Worm (Caenorhabditis elegans) whole organism, L3 larva: ENCODE measurements around the gene lgmn-1.

Experiments used
- aly-2 ChIP-seq: fragments of 150-350 bp; optimal IDR thresholded peaks from 2 replicates; lab custom pipeline; 2014; ENCODE audit warnings: missing biosample characterization, missing genetic modification characterization
- ama-1 ChIP-seq: fragments of 150-350 bp; optimal IDR thresholded peaks from 2 replicates; lab custom pipeline; 2018
- ceh-16 ChIP-seq: sonication (generic microtip); optimal IDR thresholded peaks from 2 replicates; lab custom pipeline; 2017; ENCODE audit warnings: missing biosample characterization, missing genetic modification characterization
- ceh-28 ChIP-seq: fragments of 150-350 bp; optimal IDR thresholded peaks from 2 replicates; lab custom pipeline; 2014; ENCODE audit warnings: missing biosample characterization, missing genetic modification reagents, missing genetic modification characterization
- ceh-82 ChIP-seq: fragments of 150-350 bp; optimal IDR thresholded peaks from 2 replicates; lab custom pipeline; 2014; ENCODE audit warnings: missing biosample characterization, missing genetic modification characterization
- daf-12 ChIP-seq: fragments of 150-350 bp; optimal IDR thresholded peaks from 2 replicates; lab custom pipeline; 2014; ENCODE audit warnings: missing biosample characterization, missing genetic modification reagents, missing genetic modification characterization
- elt-1 ChIP-seq: fragments of 150-350 bp; optimal IDR thresholded peaks from 2 replicates; lab custom pipeline; 2014; ENCODE audit warnings: missing biosample characterization, missing genetic modification characterization
- elt-2 ChIP-seq: sonication (generic microtip); optimal IDR thresholded peaks from 2 replicates; lab custom pipeline; 2016; ENCODE audit warnings: missing genetic modification reagents, mild to moderate bottlenecking, missing genetic modification characterization, missing compliant biosample characterization
- elt-3 ChIP-seq, 3 experiments: fragments of 150-350 bp in 1 of 3; sonication (generic microtip) in 2 of 3; optimal IDR thresholded peaks; 2 replicates in 2 of 3; 4 replicates in 1 of 3; lab custom pipeline; 2014 to 2017; ENCODE audit warnings: missing biosample characterization in 3 of 3, missing genetic modification characterization in 3 of 3
- fkh-2 ChIP-seq: fragments of 150-350 bp; optimal IDR thresholded peaks from 2 replicates; lab custom pipeline; 2014; ENCODE audit warnings: missing biosample characterization, missing genetic modification reagents, missing genetic modification characterization
- jun-1 ChIP-seq: fragments of 150-350 bp; optimal IDR thresholded peaks from 2 replicates; lab custom pipeline; 2014; ENCODE audit warnings: missing biosample characterization, missing genetic modification reagents, missing genetic modification characterization
- lin-15B ChIP-seq: fragments of 150-350 bp; optimal IDR thresholded peaks from 2 replicates; lab custom pipeline; 2014; ENCODE audit warnings: missing biosample characterization, missing genetic modification characterization
- lin-39 ChIP-seq: fragments of 150-350 bp; optimal IDR thresholded peaks from 2 replicates; lab custom pipeline; 2018; ENCODE audit warnings: missing biosample characterization, missing genetic modification reagents, missing genetic modification characterization
- mdl-1 ChIP-seq: fragments of 150-350 bp; optimal IDR thresholded peaks from 2 replicates; lab custom pipeline; 2014; ENCODE audit warnings: missing biosample characterization, missing genetic modification characterization
- mml-1 ChIP-seq: fragments of 150-350 bp; sonication (generic microtip); optimal IDR thresholded peaks from 3 replicates; lab custom pipeline; 2014; ENCODE audit warnings: missing biosample characterization, missing genetic modification characterization
- nfya-1 ChIP-seq: sonication (generic microtip); optimal IDR thresholded peaks from 2 replicates; lab custom pipeline; 2017; ENCODE audit warnings: missing genetic modification characterization, mild to moderate bottlenecking, missing compliant biosample characterization, antibody characterized with exemption, moderate library complexity; ENCODE audit not compliant: insufficient read depth
- nhr-12 ChIP-seq: fragments of 150-350 bp; optimal IDR thresholded peaks from 2 replicates; lab custom pipeline; 2014; ENCODE audit warnings: missing biosample characterization, missing genetic modification characterization
- nhr-23 ChIP-seq: fragments of 150-350 bp; optimal IDR thresholded peaks from 2 replicates; lab custom pipeline; 2014; ENCODE audit warnings: missing biosample characterization, missing genetic modification reagents, missing genetic modification characterization
- nhr-237 ChIP-seq: fragments of 150-350 bp; optimal IDR thresholded peaks from 2 replicates; lab custom pipeline; 2014; ENCODE audit warnings: missing biosample characterization, missing genetic modification characterization
- nhr-25 ChIP-seq: sonication (generic microtip); optimal IDR thresholded peaks from 2 replicates; lab custom pipeline; 2017; ENCODE audit warnings: missing biosample characterization, missing genetic modification characterization
- nhr-43 ChIP-seq: sonication (generic microtip); optimal IDR thresholded peaks from 2 replicates; lab custom pipeline; 2016; ENCODE audit warnings: mild to moderate bottlenecking, missing genetic modification characterization, missing compliant biosample characterization; ENCODE audit not compliant: poor library complexity, severe bottlenecking
- nhr-77 ChIP-seq: fragments of 150-350 bp; optimal IDR thresholded peaks from 2 replicates; lab custom pipeline; 2014; ENCODE audit warnings: missing biosample characterization, missing genetic modification characterization
- pha-4 ChIP-seq: fragments of 150-350 bp; optimal IDR thresholded peaks from 2 replicates; lab custom pipeline; 2014; ENCODE audit warnings: missing biosample characterization, missing genetic modification reagents, missing genetic modification characterization
- pqm-1 ChIP-seq: fragments of 150-350 bp; optimal IDR thresholded peaks from 2 replicates; lab custom pipeline; 2017; ENCODE audit warnings: missing biosample characterization, missing genetic modification characterization, inconsistent platforms
- sea-2 ChIP-seq: fragments of 150-350 bp; sonication (generic microtip); optimal IDR thresholded peaks from 4 replicates; lab custom pipeline; 2014; ENCODE audit warnings: missing biosample characterization, missing genetic modification reagents, missing genetic modification characterization
- snpc-4 ChIP-seq: fragments of 150-350 bp; optimal IDR thresholded peaks from 2 replicates; lab custom pipeline; 2014; ENCODE audit warnings: missing biosample characterization, missing genetic modification characterization
- tbx-2 ChIP-seq: sonication (generic microtip); optimal IDR thresholded peaks from 2 replicates; lab custom pipeline; 2016; ENCODE audit warnings: mild to moderate bottlenecking, missing genetic modification characterization, missing compliant biosample characterization
- unc-39 ChIP-seq: sonication (generic microtip); optimal IDR thresholded peaks from 4 replicates; lab custom pipeline; 2017; ENCODE audit warnings: missing biosample characterization, missing genetic modification characterization
- unc-62 ChIP-seq: fragments of 150-350 bp; sonication (generic microtip); optimal IDR thresholded peaks from 4 replicates; lab custom pipeline; 2014; ENCODE audit warnings: missing biosample characterization, missing genetic modification reagents, missing genetic modification characterization
- zag-1 ChIP-seq: fragments of 150-350 bp; optimal IDR thresholded peaks from 2 replicates; lab custom pipeline; 2014; ENCODE audit warnings: missing biosample characterization, missing genetic modification characterization
- ztf-11 ChIP-seq: fragments of 150-350 bp; optimal IDR thresholded peaks from 2 replicates; lab custom pipeline; 2014; ENCODE audit warnings: missing biosample characterization, missing genetic modification characterization
- ztf-4 ChIP-seq: fragments of 150-350 bp; optimal IDR thresholded peaks from 2 replicates; lab custom pipeline; 2014; ENCODE audit warnings: missing biosample characterization, missing genetic modification characterization

lgmn-1 gene

DNA sequence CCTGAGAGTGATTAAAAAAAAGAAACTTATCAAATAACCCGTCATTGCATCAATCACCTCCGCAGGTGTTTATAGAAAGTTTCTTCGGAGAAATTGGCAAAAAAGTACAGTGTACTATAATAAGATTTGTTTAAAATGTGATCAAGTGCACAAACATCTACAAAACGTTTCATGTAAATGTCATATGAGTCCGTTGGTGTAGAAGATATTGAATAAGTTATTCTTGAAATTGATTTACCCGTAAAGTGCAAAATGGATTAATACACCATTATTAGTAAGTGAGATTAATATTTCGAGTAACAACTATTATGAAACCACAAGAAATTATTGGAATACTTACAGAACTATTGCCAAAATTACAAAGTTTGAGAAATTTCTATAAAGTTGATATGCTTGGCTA, 18.2 kb downstream of the lgmn-1 start:
- no peak for TF ChIP-seq lin-15B (tag; lab: Kevin White, UChicago)
- no peak for TF ChIP-seq jun-1 (tag; lab: Kevin White, UChicago)
- TF ChIP-seq aly-2 (tag; lab: Kevin White, UChicago), result no peak
- TF ChIP-seq nfya-1 (tag; lab: Kevin White, UChicago), result no peak
- TF ChIP-seq fkh-2, result no peak
- no peak for TF ChIP-seq tbx-2
- no peak for TF ChIP-seq unc-39
- no peak for TF ChIP-seq zag-1 (tag; lab: Kevin White, UChicago)
- TF ChIP-seq elt-2 (tag; lab: Kevin White, UChicago), result no peak
- no peak for TF ChIP-seq snpc-4 (tag; lab: Kevin White, UChicago)
- TF ChIP-seq mml-1 (tag; lab: Kevin White, UChicago), result no peak
- no peak for TF ChIP-seq mdl-1 (tag; lab: Kevin White, UChicago)
- no peak for TF ChIP-seq ztf-11 (tag; lab: Kevin White, UChicago)
- no peak for TF ChIP-seq nhr-25
- no peak for TF ChIP-seq pha-4 (tag; lab: Kevin White, UChicago)
- no peak for TF ChIP-seq ztf-4 (tag; lab: Kevin White, UChicago)
- no peak for TF ChIP-seq ceh-82 (tag; lab: Kevin White, UChicago)
- no peak for TF ChIP-seq nhr-77 (tag; lab: Kevin White, UChicago)
- no peak for TF ChIP-seq nhr-12 (tag; lab: Kevin White, UChicago)
- no peak for TF ChIP-seq ama-1
- TF ChIP-seq, all 47 proteins: peak for 0

DNA sequence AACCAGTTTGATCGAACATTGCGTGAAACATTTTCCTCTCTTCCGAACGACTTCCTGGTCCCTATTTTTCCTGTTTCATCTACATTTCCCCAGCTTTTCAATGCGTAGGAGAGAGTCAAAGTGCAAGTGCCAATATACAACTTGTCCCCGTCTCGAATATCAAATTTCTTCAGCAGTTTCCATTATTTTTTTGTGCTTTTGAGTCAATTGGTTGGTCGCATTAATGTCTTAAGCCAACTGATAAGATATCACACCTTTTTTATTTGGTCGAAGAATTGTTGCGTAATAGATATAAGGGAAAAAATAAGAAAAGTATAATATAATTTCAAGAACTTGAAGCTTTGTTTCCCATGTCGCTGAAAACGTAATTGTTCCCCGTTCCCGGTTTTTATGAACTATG, 19.5 kb downstream of the lgmn-1 start:
- no peak for TF ChIP-seq ceh-16 (tag; lab: Kevin White, UChicago)
- peak; percentile 44 for TF ChIP-seq pqm-1 (tag; lab: Kevin White, UChicago)
- TF ChIP-seq elt-2 (tag; lab: Kevin White, UChicago), result peak; percentile 66

DNA sequence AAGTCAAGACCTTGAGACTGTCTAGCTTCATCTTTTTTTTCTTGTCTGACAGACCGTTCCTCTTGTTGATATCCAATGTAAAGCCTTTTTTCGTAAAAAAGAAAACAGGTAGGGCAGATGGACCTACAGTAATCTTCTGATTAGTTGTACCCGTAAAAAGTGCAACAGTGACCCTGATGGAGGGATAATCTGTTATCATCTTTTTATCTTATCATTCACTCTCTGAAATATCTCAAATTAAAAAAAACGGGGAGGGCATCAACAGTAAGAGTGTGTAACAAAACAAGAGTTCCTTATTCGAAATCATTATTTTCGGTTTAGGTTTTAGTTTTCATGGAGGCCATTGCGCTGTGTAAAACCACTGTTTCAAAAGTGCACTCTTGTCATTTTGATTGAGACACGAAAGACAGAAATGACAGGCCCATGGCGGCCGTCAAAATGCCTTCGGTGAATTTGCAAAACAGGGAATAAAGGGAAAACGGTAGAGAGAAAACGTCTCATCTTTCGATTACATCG, 20.8 kb downstream of the lgmn-1 start:
- peak; percentile 88 for TF ChIP-seq unc-62 (GFP tag; lab: Kevin White, UChicago)
- peak; percentile 40 to 97 (median 51) for TF ChIP-seq elt-3 (tag; optimal IDR thresholded peaks at IDR 0.05; lab: Kevin White, UChicago)
- TF ChIP-seq mml-1 (tag; lab: Kevin White, UChicago), result no peak
- no peak for TF ChIP-seq tbx-2
- peak; percentile 55 for TF ChIP-seq nhr-43
- peak; percentile 81 for TF ChIP-seq nhr-25
- TF ChIP-seq mdl-1 (tag; lab: Kevin White, UChicago), result no peak
- TF ChIP-seq elt-1 (tag; lab: Kevin White, UChicago), result peak; percentile 25
- peak; percentile 30 for TF ChIP-seq nfya-1 (tag; lab: Kevin White, UChicago)
- peak; percentile 26 for TF ChIP-seq daf-12 (tag; lab: Kevin White, UChicago)

DNA sequence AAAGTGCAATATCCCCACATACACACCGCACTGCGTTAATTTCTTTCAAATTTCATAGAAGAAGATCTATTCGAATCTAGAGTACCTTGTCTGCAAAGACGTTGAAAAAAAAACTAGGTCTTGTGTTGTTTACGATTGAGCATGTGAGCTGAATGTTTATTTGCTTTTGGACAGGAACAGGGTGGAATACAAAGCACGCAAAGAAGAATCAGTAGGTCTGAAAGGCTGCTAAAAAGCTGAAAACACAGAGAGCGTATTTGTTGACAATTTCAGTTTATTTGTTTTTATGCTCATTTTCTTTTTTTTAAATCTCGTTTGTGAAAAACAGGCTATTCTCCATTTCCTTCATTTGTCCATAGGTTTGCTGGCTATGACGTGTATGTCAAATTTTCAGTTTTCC, 22.1 kb downstream of the lgmn-1 start:
- TF ChIP-seq nhr-237 (no peak), sea-2 (GFP tag; lab: Kevin White, UChicago) (no peak), ztf-11 (tag; lab: Kevin White, UChicago) (no peak), tbx-2 (no peak), ceh-28 (tag; lab: Kevin White, UChicago) (no peak), nhr-43 (no peak), pha-4 (tag; lab: Kevin White, UChicago) (peak; percentile 26)

DNA sequence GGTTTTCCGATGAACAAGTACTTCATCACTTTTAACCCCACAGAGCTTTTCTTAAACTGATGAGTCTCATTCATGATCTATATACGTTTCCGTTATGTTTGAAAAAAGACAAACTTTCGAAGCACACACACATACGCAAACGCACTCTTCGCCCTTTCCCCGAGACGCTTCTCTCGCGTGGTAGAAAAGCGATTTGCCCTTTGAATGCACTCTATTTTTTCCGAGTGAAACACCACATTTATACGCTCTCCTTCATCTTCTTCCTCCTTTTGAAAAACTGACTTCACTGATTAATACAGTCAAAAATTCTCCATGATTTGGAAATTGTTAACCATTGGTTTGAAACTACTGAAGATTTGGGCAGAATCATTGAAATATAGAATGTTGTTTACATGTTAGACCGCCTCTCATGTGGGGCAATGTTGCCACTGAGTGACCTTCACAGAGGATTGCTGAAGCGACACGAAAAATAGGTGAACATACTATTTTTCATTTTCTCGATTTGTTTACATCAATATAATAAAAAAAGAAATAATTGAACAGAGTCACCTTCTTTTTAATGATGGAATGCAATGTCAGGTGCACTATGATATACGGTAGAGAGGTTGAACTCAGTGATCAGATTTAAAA, 23.7 kb downstream of the lgmn-1 start:
- TF ChIP-seq nhr-25 (peak; percentile 31), nfya-1 (tag; lab: Kevin White, UChicago) (peak; percentile 16), jun-1 (tag; lab: Kevin White, UChicago) (no peak), nhr-23 (peak; percentile 43), lin-39 (tag; lab: Kevin White, UChicago) (peak; percentile 57)
